Fruit fly (Drosophila melanogaster): ENCODE results near the gene PolI.

PolI gene

dm6 chr3R:8243720-8244119, 10.4 kb downstream of the PolI start, which contains the start of the genes CG9636, CG18749 and CG33722 (continued):
- no peak for TF ChIP-seq sima (GFP tag; optimal IDR thresholded peaks at IDR 0.05)
- TF ChIP-seq Dll (GFP tag; IDR thresholded peaks at IDR 0.05; ENCODE audit: partially characterized antibody), result peak; percentile 99
- TF ChIP-seq dmrt99B (tag; optimal IDR thresholded peaks at IDR 0.05), result no peak
- peak; percentile 92 for TF ChIP-seq zen2 (GFP tag; IDR thresholded peaks at IDR 0.05; ENCODE audit: partially characterized antibody)
- TF ChIP-seq az2 (GFP tag; optimal IDR thresholded peaks at IDR 0.05), result peak; percentile 73
- peak; percentile 41 for TF ChIP-seq Nf-YB (GFP tag; optimal IDR thresholded peaks at IDR 0.05)
- TF ChIP-seq chm (GFP tag; IDR thresholded peaks at IDR 0.05), result no peak; the same call in 1 of the 2 replicates
- peak; percentile 84 for TF ChIP-seq CG2712 (tag; optimal IDR thresholded peaks at IDR 0.05)
- peak; percentile 74 for TF ChIP-seq Nf-YC (tag; optimal IDR thresholded peaks at IDR 0.05)
- TF ChIP-seq CG34376 (GFP tag; optimal IDR thresholded peaks at IDR 0.05), result no peak
- TF ChIP-seq pum (GFP tag; optimal IDR thresholded peaks at IDR 0.05), result no peak
- TF ChIP-seq CG30020 (tag; optimal IDR thresholded peaks at IDR 0.05), result peak; percentile 69
- peak; percentile 88 for TF ChIP-seq amos (GFP tag; IDR thresholded peaks at IDR 0.05; ENCODE audit: partially characterized antibody)
- peak; percentile 27 for TF ChIP-seq oc (tag; optimal IDR thresholded peaks at IDR 0.05)
- peak; percentile 51 for TF ChIP-seq Dek (tag; optimal IDR thresholded peaks at IDR 0.05)
- peak; percentile 50; the same call in 1 of the 2 replicates for TF ChIP-seq CG10959 (GFP tag; IDR thresholded peaks at IDR 0.05)
- peak; percentile 90 for TF ChIP-seq YL-1 (GFP tag; optimal IDR thresholded peaks at IDR 0.05)
- TF ChIP-seq ttk (GFP tag; IDR thresholded peaks at IDR 0.05), result peak; percentile 63; the same call in 1 of the 2 replicates
- TF ChIP-seq ab (GFP tag; optimal IDR thresholded peaks at IDR 0.05), result no peak
- TF ChIP-seq Dp (GFP tag; optimal IDR thresholded peaks at IDR 0.05), result peak; percentile 48
- peak; percentile 64; the same call in 2 of the 3 replicates for TF ChIP-seq CG11695 (GFP tag; IDR thresholded peaks at IDR 0.05)
- no peak for TF ChIP-seq Lpt (GFP tag; optimal IDR thresholded peaks at IDR 0.05)
- peak; percentile 32 for TF ChIP-seq Sin3A (optimal IDR thresholded peaks at IDR 0.05)
- peak; percentile 95 for TF ChIP-seq CG2129 (GFP tag; IDR thresholded peaks at IDR 0.05; ENCODE audit: partially characterized antibody)
- TF ChIP-seq Fer1 (GFP tag; optimal IDR thresholded peaks at IDR 0.05), result peak; percentile 74
- TF ChIP-seq ranshi (GFP tag; IDR thresholded peaks at IDR 0.05), result 0 out of 2 replicates have a peak, but pooled peaks have one; percentile 42
- no peak for TF ChIP-seq D19B (GFP tag; optimal IDR thresholded peaks at IDR 0.05)
- no peak for TF ChIP-seq Taf1 (GFP tag; IDR thresholded peaks at IDR 0.05)
- TF ChIP-seq Adf1 (GFP tag; IDR thresholded peaks at IDR 0.05), result peak; percentile 30
- TF ChIP-seq zen (tag; optimal IDR thresholded peaks at IDR 0.05), result peak; percentile 70
- TF ChIP-seq CG18011 (GFP tag; optimal IDR thresholded peaks at IDR 0.05), result peak; percentile 65
- peak; percentile 77 for TF ChIP-seq CG32532 (GFP tag; IDR thresholded peaks at IDR 0.05)
- TF ChIP-seq dan (GFP tag; IDR thresholded peaks at IDR 0.05), result no peak
- peak; percentile 97 for TF ChIP-seq CG34224 (GFP tag; IDR thresholded peaks at IDR 0.05; ENCODE audit: partially characterized antibody)
- peak; percentile 31 for TF ChIP-seq CG13624 (GFP tag; optimal IDR thresholded peaks at IDR 0.05)
- peak; percentile 77 for TF ChIP-seq Sry-β (GFP tag; optimal IDR thresholded peaks at IDR 0.05)
- no peak for TF ChIP-seq grn (GFP tag; optimal IDR thresholded peaks at IDR 0.05)
- peak; percentile 40; the same call in 1 of the 3 replicates for TF ChIP-seq CG11456 (GFP tag; IDR thresholded peaks at IDR 0.05)
- peak; percentile 70 for TF ChIP-seq CG6689 (GFP tag; IDR thresholded peaks at IDR 0.05)
- peak; percentile 75 for TF ChIP-seq CG11504 (tag; optimal IDR thresholded peaks at IDR 0.05)
- TF ChIP-seq NC2β (GFP tag; optimal IDR thresholded peaks at IDR 0.05), result no peak
- TF ChIP-seq cwo (GFP tag; optimal IDR thresholded peaks at IDR 0.05), result no peak
- no peak for TF ChIP-seq org-1 (GFP tag; optimal IDR thresholded peaks at IDR 0.05)
- peak; percentile 37; the same call in 1 of the 2 replicates for TF ChIP-seq sens-2 (GFP tag; IDR thresholded peaks at IDR 0.05)
- peak; percentile 61 for TF ChIP-seq CG7271 (tag; optimal IDR thresholded peaks at IDR 0.05)
- TF ChIP-seq hkb (optimal IDR thresholded peaks at IDR 0.05), result no peak
- peak; percentile 77 for TF ChIP-seq hkb (GFP tag; IDR thresholded peaks at IDR 0.05)
- no peak for TF ChIP-seq lov (optimal IDR thresholded peaks at IDR 0.05)
- TF ChIP-seq lov (GFP tag; IDR thresholded peaks at IDR 0.05), result no peak
- TF ChIP-seq Aef1 (GFP tag; IDR thresholded peaks at IDR 0.05), result peak; percentile 61; the same call in 2 of the 3 replicates
- no peak for TF ChIP-seq TFAM (GFP tag; optimal IDR thresholded peaks at IDR 0.05)
- TF ChIP-seq vfl (GFP tag; optimal IDR thresholded peaks at IDR 0.05), result peak; percentile 54
